Fruit fly (Drosophila melanogaster) whole organism, embryonic: ENCODE measurements around the gene RpL13.

Source experiments
- Asciz ChIP-seq: fragments of 200-800 bp; sonication (Bioruptor generic); optimal IDR thresholded peaks from 2 replicates; lab custom pipeline; 2017; ENCODE audit warnings: missing biosample characterization, mild to moderate bottlenecking, missing genetic modification characterization, missing genetic modification reagents
- BtbVII ChIP-seq: fragments of 200-800 bp; sonication (Bioruptor generic); optimal IDR thresholded peaks from 3 replicates; lab custom pipeline; 2017; ENCODE audit warnings: missing biosample characterization, mild to moderate bottlenecking, missing genetic modification characterization
- CG1024 ChIP-seq: fragments of 200-800 bp; sonication (Bioruptor generic); IDR thresholded peaks from 2 replicates; pipeline ENCODE4 v1.3.6; 2022; ENCODE audit warnings: missing biosample characterization, missing genetic modification characterization
- CG13424 ChIP-seq: fragments of 200-800 bp; sonication (Bioruptor generic); optimal IDR thresholded peaks from 2 replicates; lab custom pipeline; 2019; ENCODE audit warnings: missing biosample characterization, mild to moderate bottlenecking, missing genetic modification characterization, moderate library complexity
- CG14441 ChIP-seq: fragments of 200-800 bp; sonication (Bioruptor generic); IDR thresholded peaks from 2 replicates; pipeline ENCODE4 v1.3.6; 2022; ENCODE audit warnings: missing biosample characterization, missing genetic modification characterization
- CG14860 ChIP-seq: fragments of 200-800 bp; sonication (Bioruptor generic); IDR thresholded peaks from 3 replicates; pipeline ENCODE4 v1.3.6; 2022; ENCODE audit warnings: missing biosample characterization, missing genetic modification characterization; ENCODE audit not compliant: partially characterized antibody
- CG1647 ChIP-seq: fragments of 200-800 bp; sonication (Bioruptor generic); optimal IDR thresholded peaks from 3 replicates; lab custom pipeline; 2016; ENCODE audit warnings: missing biosample characterization, missing genetic modification characterization
- CG2129 ChIP-seq: fragments of 200-800 bp; sonication (Bioruptor generic); IDR thresholded peaks from 2 replicates; pipeline ENCODE4 v1.3.6; 2022; ENCODE audit warnings: missing biosample characterization, missing genetic modification characterization; ENCODE audit not compliant: partially characterized antibody
- CG2678 ChIP-seq: fragments of 200-800 bp; sonication (Bioruptor generic); optimal IDR thresholded peaks from 3 replicates; lab custom pipeline; 2019; ENCODE audit warnings: missing biosample characterization, mild to moderate bottlenecking, missing genetic modification characterization, moderate library complexity
- CG30431 ChIP-seq: fragments of 200-800 bp; sonication (Bioruptor generic); optimal IDR thresholded peaks from 2 replicates; lab custom pipeline; 2017; ENCODE audit warnings: missing biosample characterization, missing genetic modification characterization
- CG3065 ChIP-seq: fragments of 200-800 bp; sonication (Bioruptor generic); optimal IDR thresholded peaks from 2 replicates; lab custom pipeline; 2016; ENCODE audit warnings: missing biosample characterization, missing genetic modification characterization
- CG32767 ChIP-seq: fragments of 200-800 bp; sonication (Bioruptor generic); IDR thresholded peaks from 2 replicates; pipeline ENCODE4 v1.3.6; 2022; ENCODE audit warnings: missing biosample characterization, missing genetic modification characterization
- CG34224 ChIP-seq: fragments of 200-800 bp; sonication (Bioruptor generic); IDR thresholded peaks from 3 replicates; pipeline ENCODE4 v1.3.6; 2022; ENCODE audit warnings: missing biosample characterization, missing genetic modification characterization; ENCODE audit not compliant: partially characterized antibody
- CG6254 ChIP-seq: fragments of 200-800 bp; sonication (Bioruptor generic); optimal IDR thresholded peaks from 3 replicates; lab custom pipeline; 2017; ENCODE audit warnings: mild to moderate bottlenecking, missing biosample characterization, missing genetic modification reagents, missing genetic modification characterization
- CG7556 ChIP-seq: fragments of 200-800 bp; sonication (Bioruptor generic); optimal IDR thresholded peaks from 2 replicates; lab custom pipeline; 2017; ENCODE audit warnings: missing biosample characterization, mild to moderate bottlenecking, missing genetic modification characterization
- D ChIP-seq, 2 experiments: fragments of 200-800 bp in 1 of 2; fragments of >200 bp in 1 of 2; sonication (Bioruptor generic) in 1 of 2; optimal IDR thresholded peaks; 2 replicates in 1 of 2; 3 replicates in 1 of 2; lab custom pipeline; 2017; ENCODE audit warnings: mild to moderate bottlenecking in 1 of 2, missing biosample characterization in 1 of 2, missing genetic modification characterization in 1 of 2, missing genetic modification reagents in 1 of 2
- Dbx ChIP-seq: fragments of 200-800 bp; sonication (Bioruptor generic); IDR thresholded peaks from 3 replicates; pipeline ENCODE4 v1.3.6; 2022; ENCODE audit warnings: missing biosample characterization, missing genetic modification characterization
- Dll ChIP-seq: fragments of 200-800 bp; sonication (Bioruptor generic); IDR thresholded peaks from 4 replicates; pipeline ENCODE4 v1.3.6; 2022; ENCODE audit warnings: missing biosample characterization, missing genetic modification characterization; ENCODE audit not compliant: partially characterized antibody
- Ets97D ChIP-seq: fragments of 200-800 bp; sonication (Bioruptor generic); optimal IDR thresholded peaks from 3 replicates; lab custom pipeline; 2016; ENCODE audit warnings: missing biosample characterization, missing genetic modification characterization
- HHEX ChIP-seq: fragments of 200-800 bp; sonication (Bioruptor generic); optimal IDR thresholded peaks from 3 replicates; lab custom pipeline; 2017; ENCODE audit warnings: missing biosample characterization, mild to moderate bottlenecking, missing genetic modification characterization, missing genetic modification reagents
- HmgD ChIP-seq: fragments of 200-800 bp; sonication (Bioruptor generic); optimal IDR thresholded peaks from 3 replicates; lab custom pipeline; 2016; ENCODE audit warnings: missing biosample characterization, missing genetic modification characterization
- Hmx ChIP-seq: fragments of 200-800 bp; sonication (Bioruptor generic); optimal IDR thresholded peaks from 2 replicates; lab custom pipeline; 2016; ENCODE audit warnings: missing biosample characterization, missing genetic modification characterization
- Mrtf ChIP-seq: fragments of 200-800 bp; sonication (Bioruptor generic); IDR thresholded peaks from 3 replicates; pipeline ENCODE4 v1.3.6; 2022; ENCODE audit warnings: missing biosample characterization, missing genetic modification characterization
- Neu2 ChIP-seq: fragments of 200-800 bp; sonication (Bioruptor generic); optimal IDR thresholded peaks from 3 replicates; lab custom pipeline; 2016; ENCODE audit warnings: missing biosample characterization, missing genetic modification characterization, borderline replicate concordance
- Pdp1 ChIP-seq, 2 experiments: fragments of 200-800 bp; sonication (Bioruptor generic); optimal IDR thresholded peaks; 3 replicates each; lab custom pipeline; 2016; ENCODE audit warnings: missing biosample characterization in 2 of 2, missing genetic modification characterization in 2 of 2, mild to moderate bottlenecking in 1 of 2, moderate library complexity in 1 of 2
- Sry-β ChIP-seq: fragments of 200-800 bp; sonication (Bioruptor generic); optimal IDR thresholded peaks from 2 replicates; lab custom pipeline; 2018; ENCODE audit warnings: missing biosample characterization, mild to moderate bottlenecking, missing genetic modification characterization, moderate library complexity
- Xrp1 ChIP-seq: fragments of 200-800 bp; sonication (Bioruptor generic); IDR thresholded peaks from 2 replicates; pipeline ENCODE4 v1.3.6; 2022; ENCODE audit warnings: missing biosample characterization, missing genetic modification characterization
- chinmo ChIP-seq: fragments of 200-800 bp; sonication (Bioruptor generic); IDR thresholded peaks from 4 replicates; pipeline ENCODE4 v1.3.6; 2022; ENCODE audit warnings: missing biosample characterization, missing genetic modification characterization; ENCODE audit not compliant: partially characterized antibody
- corto ChIP-seq: fragments of 200-800 bp; sonication (Bioruptor generic); optimal IDR thresholded peaks from 2 replicates; lab custom pipeline; 2016; ENCODE audit warnings: missing biosample characterization, mild to moderate bottlenecking, missing genetic modification characterization, moderate library complexity
- disco-r ChIP-seq: fragments of 200-800 bp; sonication (Bioruptor generic); optimal IDR thresholded peaks from 2 replicates; lab custom pipeline; 2016; ENCODE audit warnings: missing biosample characterization, missing genetic modification characterization
- dmrt11E ChIP-seq: fragments of 200-800 bp; sonication (Bioruptor generic); optimal IDR thresholded peaks from 3 replicates; lab custom pipeline; 2018; ENCODE audit warnings: missing biosample characterization, mild to moderate bottlenecking, missing genetic modification characterization, moderate library complexity
- fd64A ChIP-seq: fragments of 200-800 bp; sonication (Bioruptor generic); optimal IDR thresholded peaks from 3 replicates; lab custom pipeline; 2018; ENCODE audit warnings: missing biosample characterization, mild to moderate bottlenecking, missing genetic modification characterization
- grn ChIP-seq: fragments of 200-800 bp; sonication (Bioruptor generic); optimal IDR thresholded peaks from 3 replicates; lab custom pipeline; 2017; ENCODE audit warnings: missing biosample characterization, missing genetic modification characterization
- gro ChIP-seq: fragments of 200-800 bp; sonication (Bioruptor generic); optimal IDR thresholded peaks from 2 replicates; lab custom pipeline; 2016; ENCODE audit warnings: missing biosample characterization, missing genetic modification characterization
- gt ChIP-seq: fragments of 200-800 bp; sonication (Bioruptor generic); IDR thresholded peaks from 2 replicates; pipeline ENCODE4 v1.3.6; 2022; ENCODE audit warnings: missing biosample characterization, missing genetic modification characterization
- insv ChIP-seq, 2 experiments: fragments of 200-800 bp; sonication (Bioruptor generic); optimal IDR thresholded peaks; 3 replicates each; lab custom pipeline; 2016 to 2018; ENCODE audit warnings: missing biosample characterization in 2 of 2, missing genetic modification characterization in 2 of 2
- mirr ChIP-seq: fragments of 200-800 bp; sonication (Bioruptor generic); optimal IDR thresholded peaks from 3 replicates; lab custom pipeline; 2018; ENCODE audit warnings: missing biosample characterization, mild to moderate bottlenecking, missing genetic modification characterization
- nmo ChIP-seq: fragments of 200-800 bp; sonication (Bioruptor generic); optimal IDR thresholded peaks from 2 replicates; lab custom pipeline; 2018; ENCODE audit warnings: missing biosample characterization, mild to moderate bottlenecking, missing genetic modification characterization, moderate library complexity
- pho ChIP-seq: fragments of 200-800 bp; sonication (Bioruptor generic); optimal IDR thresholded peaks from 2 replicates; lab custom pipeline; 2016; ENCODE audit warnings: missing biosample characterization, missing genetic modification characterization
- prd ChIP-seq, 3 experiments: fragments of >200 bp in 2 of 3; fragments of 200-800 bp in 1 of 3; sonication (Bioruptor generic) in 1 of 3; optimal IDR thresholded peaks in 2 of 3; IDR thresholded peaks in 1 of 3; 2 replicates in 2 of 3; 3 replicates in 1 of 3; pipeline versions ENCODE4 v1.3.6 to Lab custom; 2017 to 2022; ENCODE audit warnings: missing biosample characterization in 1 of 3, missing genetic modification characterization in 1 of 3
- pum ChIP-seq: fragments of 200-800 bp; sonication (Bioruptor generic); optimal IDR thresholded peaks from 2 replicates; lab custom pipeline; 2016; ENCODE audit warnings: missing biosample characterization, missing genetic modification characterization
- rib ChIP-seq: fragments of 200-800 bp; sonication (Bioruptor generic); IDR thresholded peaks from 2 replicates; pipeline ENCODE4 v1.3.6; 2022; ENCODE audit warnings: missing biosample characterization, missing genetic modification characterization
- sd ChIP-seq: fragments of 200-800 bp; sonication (Bioruptor generic); optimal IDR thresholded peaks from 3 replicates; lab custom pipeline; 2018; ENCODE audit warnings: missing biosample characterization, mild to moderate bottlenecking, missing genetic modification characterization, moderate library complexity
- slbo ChIP-seq: fragments of 200-800 bp; sonication (Bioruptor generic); IDR thresholded peaks from 2 replicates; pipeline ENCODE4 v1.3.6; 2022; ENCODE audit warnings: missing biosample characterization, missing genetic modification characterization
- tio ChIP-seq: fragments of 200-800 bp; sonication (Bioruptor generic); optimal IDR thresholded peaks from 2 replicates; lab custom pipeline; 2017; ENCODE audit warnings: missing biosample characterization, missing genetic modification characterization, inconsistent platforms

The RpL13 gene

DNA sequence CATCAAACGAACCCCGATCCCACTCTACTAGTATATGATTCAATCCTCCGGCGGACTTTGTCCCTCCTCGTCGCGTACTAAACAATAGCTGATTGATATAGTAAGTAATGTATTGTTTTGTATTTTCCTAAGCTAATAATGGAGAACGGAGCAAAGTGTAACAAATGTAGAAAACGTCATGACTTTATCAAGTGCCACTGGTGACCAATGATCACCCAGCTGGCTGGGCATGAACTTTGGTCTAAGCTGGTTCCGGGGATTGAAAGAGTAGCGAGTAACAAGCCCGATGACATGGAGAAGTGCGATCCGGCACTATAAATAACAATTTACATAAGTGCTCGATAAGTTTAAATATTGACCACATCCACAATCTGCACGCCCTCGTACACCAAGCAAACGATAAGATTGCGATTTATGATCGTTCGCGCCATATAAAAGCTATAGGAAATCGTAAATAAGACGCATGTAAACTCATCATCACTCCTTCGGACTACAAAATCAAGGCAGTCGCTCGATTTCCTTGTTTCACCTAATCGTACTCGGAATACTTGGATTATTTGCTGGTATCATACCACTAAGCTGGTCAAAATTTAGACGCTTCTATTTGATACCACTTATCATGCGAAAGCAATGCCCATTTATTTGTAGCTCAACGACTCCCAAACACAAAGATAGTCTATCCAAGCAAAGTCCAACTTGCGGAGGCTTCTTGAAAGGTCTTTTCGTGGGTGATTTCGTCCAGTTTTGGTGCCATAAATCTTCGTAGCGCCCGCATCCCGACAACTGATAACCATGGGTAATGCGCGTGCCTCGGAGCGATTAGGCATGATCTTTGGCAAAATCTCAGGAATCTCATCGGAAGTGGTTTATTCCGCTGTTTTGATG is 17.7 kb upstream of the RpL13 start (continued):
- TF ChIP-seq CG1647 (GFP tag; lab: Kevin White, UChicago) (no peak), CG1024 (GFP tag; lab: Robert Waterston, UW) (no peak), CG2678 (peak; percentile 3), CG2129 (GFP tag; lab: Robert Waterston, UW) (no peak), corto (GFP tag; lab: Kevin White, UChicago) (peak; percentile 58), gt (GFP tag; lab: Robert Waterston, UW) (no peak), HmgD (no peak), Asciz (GFP tag; lab: Kevin White, UChicago) (no peak), Pdp1 (GFP tag; optimal IDR thresholded peaks at IDR 0.05; lab: Kevin White, UChicago) (peak in 1 of 2 experiments; percentile 36), CG6254 (GFP tag; lab: Kevin White, UChicago) (no peak), pum (no peak), Dll (no peak), disco-r (no peak), HHEX (GFP tag; lab: Kevin White, UChicago) (no peak), insv (GFP tag; optimal IDR thresholded peaks at IDR 0.05; lab: Kevin White, UChicago) (no peak), CG32767 (GFP tag; lab: Robert Waterston, UW) (no peak), CG14441 (GFP tag; lab: Robert Waterston, UW) (no peak), tio (GFP tag; lab: Kevin White, UChicago) (no peak), CG14860 (GFP tag; lab: Robert Waterston, UW) (no peak), Xrp1 (GFP tag; lab: Robert Waterston, UW) (no peak), gro (GFP tag; lab: Kevin White, UChicago) (peak; percentile 4), CG7556 (GFP tag; lab: Kevin White, UChicago) (no peak), rib (GFP tag; lab: Robert Waterston, UW) (no peak), Hmx (GFP tag; lab: Kevin White, UChicago) (no peak), Mrtf (GFP tag; lab: Robert Waterston, UW) (no peak), CG34224 (GFP tag; lab: Robert Waterston, UW) (no peak), dmrt11E (tag; lab: Kevin White, UChicago) (no peak), Dbx (GFP tag; lab: Robert Waterston, UW) (no peak), pho (GFP tag; lab: Kevin White, UChicago) (no peak), prd (optimal IDR thresholded peaks at IDR 0.05; lab: Kevin White, UChicago) (no peak), prd (GFP tag; IDR thresholded peaks at IDR 0.05; lab: Robert Waterston, UW) (no peak), CG3065 (GFP tag; lab: Kevin White, UChicago) (no peak), grn (GFP tag; lab: Kevin White, UChicago) (peak; percentile 24), CG13424 (tag; lab: Kevin White, UChicago) (no peak), Ets97D (GFP tag; lab: Kevin White, UChicago) (no peak), CG30431 (GFP tag; lab: Kevin White, UChicago) (no peak), nmo (GFP tag; lab: Kevin White, UChicago) (no peak), chinmo (GFP tag; lab: Robert Waterston, UW) (0 out of 4 replicates have a peak, but pooled peaks have one; percentile 6), fd64A (no peak), mirr (peak; percentile 55), D (optimal IDR thresholded peaks at IDR 0.05; lab: Kevin White, UChicago) (no peak), D (GFP tag; optimal IDR thresholded peaks at IDR 0.05; lab: Kevin White, UChicago) (no peak), Neu2 (GFP tag; lab: Kevin White, UChicago) (no peak), sd (tag; lab: Kevin White, UChicago) (peak; percentile 56), BtbVII (GFP tag; lab: Kevin White, UChicago) (peak; percentile 35), Sry-β (GFP tag; lab: Kevin White, UChicago) (no peak), slbo (GFP tag; lab: Robert Waterston, UW) (no peak)
